Fruit fly (Drosophila melanogaster): Measurements from ENCODE around the gene Cyp4g1.

The Cyp4g1 gene

DNA sequence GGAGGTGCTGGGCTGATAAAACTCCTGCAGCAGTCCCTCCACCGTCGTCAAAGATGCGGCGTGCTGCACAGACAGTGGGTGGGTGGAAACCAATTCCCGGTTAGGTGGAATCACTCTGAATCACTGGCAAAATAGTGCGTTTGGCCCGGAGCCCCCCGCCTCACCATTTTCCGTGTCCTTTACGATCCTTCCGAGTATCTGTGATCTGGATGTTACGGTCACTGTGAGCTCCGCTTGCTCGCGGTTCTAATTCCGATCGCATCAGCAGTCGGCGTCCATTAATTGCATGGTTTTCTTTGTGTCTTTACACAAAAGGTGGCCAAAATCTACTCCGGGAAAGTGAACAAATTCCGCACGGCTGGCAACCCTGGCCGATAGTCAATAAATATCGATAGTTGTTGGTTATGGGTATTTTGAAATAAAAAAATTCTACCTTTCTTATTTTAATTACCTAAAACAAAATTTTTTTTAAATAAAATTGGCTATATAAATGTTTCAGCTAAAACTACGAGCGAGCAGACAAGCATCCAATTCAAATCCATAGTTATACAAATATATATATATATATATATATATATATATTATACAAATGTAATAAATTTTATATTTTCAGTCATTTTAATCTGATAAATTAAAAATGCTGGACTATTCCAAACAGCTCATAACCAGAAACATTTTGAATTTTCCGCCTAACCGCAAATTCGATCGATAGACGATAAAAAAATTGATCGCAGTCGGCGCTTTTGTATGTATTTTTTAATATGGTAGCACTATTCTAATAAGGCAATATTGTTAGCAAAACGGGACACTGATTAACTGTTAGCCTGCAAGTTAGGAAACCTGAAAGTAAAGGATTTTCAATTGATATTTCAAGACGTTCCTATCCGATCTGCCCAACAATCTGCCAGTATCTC, 7.4 kb upstream of the Cyp4g1 start, which contains the start of the genes ebo and CG13373 (continued):
- TF ChIP-seq CG10565 (GFP tag; optimal IDR thresholded peaks at IDR 0.05): no peak
- TF ChIP-seq Doc2 (GFP tag; IDR thresholded peaks at IDR 0.05): no peak
- TF ChIP-seq HmgD (GFP tag; optimal IDR thresholded peaks at IDR 0.05): no peak
- TF ChIP-seq pb (GFP tag; optimal IDR thresholded peaks at IDR 0.05): no peak
- TF ChIP-seq slbo (GFP tag; IDR thresholded peaks at IDR 0.05): peak; percentile 61
- TF ChIP-seq CG18764 (GFP tag; optimal IDR thresholded peaks at IDR 0.05): no peak
- no peak for TF ChIP-seq fd64A (GFP tag; optimal IDR thresholded peaks at IDR 0.05)
- TF ChIP-seq seq (GFP tag; IDR thresholded peaks at IDR 0.05): no peak
- TF ChIP-seq B-H1 (GFP tag; IDR thresholded peaks at IDR 0.05): no peak
- TF ChIP-seq Xbp1 (GFP tag; optimal IDR thresholded peaks at IDR 0.05): peak; percentile 51
- TF ChIP-seq CG10267 (tag; optimal IDR thresholded peaks at IDR 0.05): peak; percentile 18
- no peak for TF ChIP-seq pita (GFP tag; optimal IDR thresholded peaks at IDR 0.05)
- TF ChIP-seq sqz (GFP tag; optimal IDR thresholded peaks at IDR 0.05): no peak
- TF ChIP-seq Oli (tag; optimal IDR thresholded peaks at IDR 0.05): peak; percentile 20
- no peak for TF ChIP-seq HLHmδ (GFP tag; optimal IDR thresholded peaks at IDR 0.05)
- no peak for TF ChIP-seq gro (GFP tag; optimal IDR thresholded peaks at IDR 0.05)
- no peak for TF ChIP-seq cg (GFP tag; optimal IDR thresholded peaks at IDR 0.05)
- peak; percentile 16 for TF ChIP-seq caup (GFP tag; optimal IDR thresholded peaks at IDR 0.05; ENCODE audit: severe bottlenecking)
- peak; percentile 8 for TF ChIP-seq CG9437 (GFP tag; optimal IDR thresholded peaks at IDR 0.05)
- peak in 1 of 3 experiments; percentile 15 for TF ChIP-seq Stat92E (GFP tag; optimal IDR thresholded peaks at IDR 0.05)
- TF ChIP-seq tap (tag; optimal IDR thresholded peaks at IDR 0.05): no peak
- 0 out of 3 replicates have a peak, but pooled peaks have one; percentile 7 for TF ChIP-seq ci (GFP tag; IDR thresholded peaks at IDR 0.05)
- peak; percentile 72 for TF ChIP-seq CG9932 (GFP tag; IDR thresholded peaks at IDR 0.05)
- TF ChIP-seq CG1603 (tag; optimal IDR thresholded peaks at IDR 0.05): no peak
- peak; percentile 4 for TF ChIP-seq ewg (GFP tag; optimal IDR thresholded peaks at IDR 0.05)
- peak; percentile 91 for TF ChIP-seq Ets65A (GFP tag)
- no peak for TF ChIP-seq Awh (GFP tag; IDR thresholded peaks at IDR 0.05)
- no peak for TF ChIP-seq Oaz (GFP tag; IDR thresholded peaks at IDR 0.05)
- no peak for TF ChIP-seq NfI (GFP tag; optimal IDR thresholded peaks at IDR 0.05)
- no peak for TF ChIP-seq wdn (GFP tag; IDR thresholded peaks at IDR 0.05)

DNA sequence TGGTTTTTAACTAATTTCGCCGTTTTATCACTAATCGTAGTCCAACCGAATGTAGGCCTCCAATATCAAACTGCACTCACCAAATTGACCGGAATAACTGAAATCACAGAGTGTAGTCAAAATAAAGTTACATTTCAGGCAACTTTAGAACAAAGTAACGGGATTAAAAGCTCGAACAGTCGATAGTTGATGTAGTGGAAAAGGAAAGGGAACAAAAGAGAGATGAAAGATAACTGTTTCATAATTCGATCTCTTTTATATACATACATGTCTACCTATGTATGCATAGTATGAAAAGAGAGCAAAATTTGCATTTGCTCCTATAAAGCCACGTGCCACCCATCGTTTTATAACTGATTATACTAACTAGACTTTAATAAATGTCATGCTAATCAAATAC, 1.5 kb upstream of the Cyp4g1 start, which contains the start of gene CG32816:
Gene CG32816 (minus strand): TSS at position 101 of the 400 bp plus-strand sequence.
- TF ChIP-seq Med (GFP tag) (peak; percentile 24), CG3065 (GFP tag; optimal IDR thresholded peaks at IDR 0.05) (no peak), Hr78 (GFP tag; optimal IDR thresholded peaks at IDR 0.05) (no peak), CG8359 (GFP tag; optimal IDR thresholded peaks at IDR 0.05; ENCODE audit: borderline replicate concordance) (no peak), sob (GFP tag; IDR thresholded peaks at IDR 0.05) (no peak), h (optimal IDR thresholded peaks at IDR 0.05) (no peak), slp2 (GFP tag; optimal IDR thresholded peaks at IDR 0.05) (no peak), CG10979 (tag; optimal IDR thresholded peaks at IDR 0.05) (no peak)
